Worm (Caenorhabditis elegans) whole organism, midembryonic: Measurements from ENCODE around the gene pmp-1.
A peak's percentile ranks its signal among the peaks of the same experiment; 100 is the strongest.

ENCODE experiments used
- T22C8.4 ChIP-seq: fragments of 200-800 bp; sonication (Bioruptor generic); IDR thresholded peaks from 2 replicates; pipeline ENCODE4 v1.3.6; 2022; ENCODE audit warnings: missing genetic modification characterization, missing compliant biosample characterization
- cog-1 ChIP-seq: sonication (generic microtip); optimal IDR thresholded peaks from 2 replicates; lab custom pipeline; 2016; ENCODE audit warnings: missing genetic modification characterization, missing compliant biosample characterization
- flt-1 ChIP-seq: fragments of 200-800 bp; sonication (Bioruptor generic); IDR thresholded peaks from 2 replicates; pipeline ENCODE4 v1.3.6; 2022; ENCODE audit warnings: missing genetic modification characterization, missing compliant biosample characterization
- klf-2 ChIP-seq: fragments of 200-800 bp; sonication (Bioruptor generic); conservative IDR thresholded peaks from 2 replicates; pipeline ENCODE4 v1.3.6; 2022; ENCODE audit warnings: missing genetic modification reagents, missing genetic modification characterization, missing compliant biosample characterization
- med-1 ChIP-seq: sonication (generic microtip); optimal IDR thresholded peaks from 2 replicates; lab custom pipeline; 2017; ENCODE audit warnings: missing genetic modification characterization, mild to moderate bottlenecking, missing compliant biosample characterization, antibody characterized with exemption, missing genetic modification reagents; ENCODE audit not compliant: insufficient read depth
- ref-1 ChIP-seq: fragments of 200-800 bp; sonication (Bioruptor generic); conservative IDR thresholded peaks from 2 replicates; pipeline ENCODE4 v1.3.6; 2022; ENCODE audit warnings: missing genetic modification reagents, missing genetic modification characterization, missing compliant biosample characterization
- tab-1 ChIP-seq: fragments of 200-800 bp; sonication (Bioruptor generic); IDR thresholded peaks from 2 replicates; pipeline ENCODE4 v1.3.6; 2022; ENCODE audit warnings: missing genetic modification characterization, missing compliant biosample characterization
- ztf-23 ChIP-seq: fragments of 200-800 bp; sonication (Bioruptor generic); IDR thresholded peaks from 2 replicates; pipeline ENCODE4 v1.3.6; 2022; ENCODE audit warnings: missing genetic modification reagents, missing genetic modification characterization, missing compliant biosample characterization
- ztf-29 ChIP-seq: fragments of 200-800 bp; sonication (Bioruptor generic); IDR thresholded peaks from 2 replicates; pipeline ENCODE4 v1.3.6; 2022; ENCODE audit warnings: missing genetic modification reagents, missing genetic modification characterization, missing compliant biosample characterization

The pmp-1 gene

ce11 chrII:6838270-6838878, 45.2 kb downstream of the pmp-1 start:
- TF ChIP-seq flt-1 (no peak), cog-1 (tag; lab: Kevin White, UChicago) (peak; percentile 13), med-1 (GFP tag; lab: Kevin White, UChicago) (no peak)

ce11 chrII:6836762-6837566, 46.6 kb downstream of the pmp-1 start:
- TF ChIP-seq klf-2 (GFP tag; lab: Robert Waterston, UW) (no peak), T22C8.4 (GFP tag; lab: Robert Waterston, UW) (no peak), tab-1 (no peak), cog-1 (tag; lab: Kevin White, UChicago) (no peak), med-1 (GFP tag; lab: Kevin White, UChicago) (no peak), ztf-29 (GFP tag; lab: Robert Waterston, UW) (no peak), flt-1 (no peak), ztf-23 (GFP tag; lab: Robert Waterston, UW) (no peak), ref-1 (GFP tag; lab: Robert Waterston, UW) (no peak)

ce11 chrII:6835972-6836595, 47.5 kb downstream of the pmp-1 start:
- no peak for TF ChIP-seq med-1 (GFP tag; lab: Kevin White, UChicago)
- no peak for TF ChIP-seq ztf-29 (GFP tag; lab: Robert Waterston, UW)
- no peak for TF ChIP-seq tab-1
- TF ChIP-seq cog-1 (tag; lab: Kevin White, UChicago), result peak; percentile 50
- TF ChIP-seq klf-2 (GFP tag; lab: Robert Waterston, UW), result no peak
- TF ChIP-seq ref-1 (GFP tag; lab: Robert Waterston, UW), result no peak
- 0 out of 2 replicates have a peak, but pooled peaks have one; percentile 66 for TF ChIP-seq ztf-23 (GFP tag; lab: Robert Waterston, UW)
- TF ChIP-seq T22C8.4 (GFP tag; lab: Robert Waterston, UW), result no peak

ce11 chrII:6835500-6835899, 48.1 kb downstream of the pmp-1 start:
- TF ChIP-seq ztf-23 (GFP tag; lab: Robert Waterston, UW) (no peak), ref-1 (GFP tag; lab: Robert Waterston, UW) (no peak), med-1 (GFP tag; lab: Kevin White, UChicago) (peak; percentile 22), flt-1 (peak; percentile 35; the same call in 1 of the 2 replicates)

ce11 chrII:6834582-6835058, 48.9 kb downstream of the pmp-1 start, which contains the start of gene egl-27:
Gene egl-27 (plus strand): TSS chrII:6835008.
- TF ChIP-seq ztf-23 (GFP tag; lab: Robert Waterston, UW), result 0 out of 2 replicates have a peak, but pooled peaks have one; percentile 29
- TF ChIP-seq ztf-29 (GFP tag; lab: Robert Waterston, UW), result no peak
- peak; percentile 66; the same call in 1 of the 2 replicates for TF ChIP-seq flt-1

ce11 chrII:6833781-6834339, 49.7 kb downstream of the pmp-1 start:
- TF ChIP-seq ztf-23 (GFP tag; lab: Robert Waterston, UW) (no peak), med-1 (GFP tag; lab: Kevin White, UChicago) (no peak), tab-1 (no peak), klf-2 (GFP tag; lab: Robert Waterston, UW) (no peak), T22C8.4 (GFP tag; lab: Robert Waterston, UW) (no peak), ref-1 (GFP tag; lab: Robert Waterston, UW) (no peak), ztf-29 (GFP tag; lab: Robert Waterston, UW) (no peak), flt-1 (no peak), cog-1 (tag; lab: Kevin White, UChicago) (no peak)

- 0 out of 2 replicates have a peak, but pooled peaks have one; percentile 14 for TF ChIP-seq T22C8.4 (GFP tag; lab: Robert Waterston, UW)
- 0 out of 2 replicates have a peak, but pooled peaks have one; percentile 32 for TF ChIP-seq ztf-23 (GFP tag; lab: Robert Waterston, UW)
- TF ChIP-seq tab-1, result no peak
Measured at ce11 chrII:6832695-6833389, 50.7 kb downstream of the pmp-1 start.

- TF ChIP-seq med-1 (GFP tag; lab: Kevin White, UChicago), result no peak
Measured at ce11 chrII:6832207-6832606, 51.3 kb downstream of the pmp-1 start.

- TF ChIP-seq tab-1 (no peak), klf-2 (GFP tag; lab: Robert Waterston, UW) (no peak), ref-1 (GFP tag; lab: Robert Waterston, UW) (no peak), T22C8.4 (GFP tag; lab: Robert Waterston, UW) (no peak), cog-1 (tag; lab: Kevin White, UChicago) (no peak), ztf-23 (GFP tag; lab: Robert Waterston, UW) (no peak), flt-1 (no peak), med-1 (GFP tag; lab: Kevin White, UChicago) (no peak), ztf-29 (GFP tag; lab: Robert Waterston, UW) (no peak)
Measured at ce11 chrII:6831531-6832201, 51.9 kb downstream of the pmp-1 start.
